Worm (Caenorhabditis elegans): ENCODE results near the gene F17A2.13.
A peak's percentile ranks its signal among the peaks of the same experiment; 100 is the strongest.

The F17A2.13 gene

ce11 chrX:12356581-12356980 lies 35.1 kb downstream of the F17A2.13 start, which contains the start of gene nspc-12:
nspc-12 (minus strand) TSS chrX:12356681.
- no peak for TF ChIP-seq sea-1 (GFP tag; conservative IDR thresholded peaks at IDR 0.05)

- TF ChIP-seq flt-1 (GFP tag; IDR thresholded peaks at IDR 0.05) = no peak
- no peak for TF ChIP-seq pes-1 (GFP tag; IDR thresholded peaks at IDR 0.05)
- no peak for TF ChIP-seq tbx-11 (GFP tag; IDR thresholded peaks at IDR 0.05)
- no peak for TF ChIP-seq tra-4 (tag; optimal IDR thresholded peaks at IDR 0.05)
- TF ChIP-seq tbx-37 (GFP tag; conservative IDR thresholded peaks at IDR 0.05) = no peak
- TF ChIP-seq hmbx-1 (tag; optimal IDR thresholded peaks at IDR 0.05) = no peak
- TF ChIP-seq F13C5.2 (tag; optimal IDR thresholded peaks at IDR 0.05) = no peak
- no peak for TF ChIP-seq ets-7 (tag; optimal IDR thresholded peaks at IDR 0.05)
- TF ChIP-seq hnd-1 (tag; optimal IDR thresholded peaks at IDR 0.05) = no peak
- no peak for TF ChIP-seq sea-1 (GFP tag; conservative IDR thresholded peaks at IDR 0.05)
- no peak for TF ChIP-seq scrt-1 (GFP tag; IDR thresholded peaks at IDR 0.05)
- TF ChIP-seq aly-1 (tag; optimal IDR thresholded peaks at IDR 0.05) = no peak
- no peak for TF ChIP-seq B0310.2 (tag; optimal IDR thresholded peaks at IDR 0.05)
- no peak for TF ChIP-seq ama-1 (optimal IDR thresholded peaks at IDR 0.05)
- TF ChIP-seq ceh-36 (tag; optimal IDR thresholded peaks at IDR 0.05) = no peak
- no peak for TF ChIP-seq ceh-13 (GFP tag; optimal IDR thresholded peaks at IDR 0.05)
- TF ChIP-seq hmg-4 (GFP tag; optimal IDR thresholded peaks at IDR 0.05) = no peak
These were observed 35.7 kb downstream of the F17A2.13 start, which contains the start of gene nspc-13 for ce11 chrX:12357127-12357526. nspc-13 (plus strand) TSS chrX:12357427.

DNA sequence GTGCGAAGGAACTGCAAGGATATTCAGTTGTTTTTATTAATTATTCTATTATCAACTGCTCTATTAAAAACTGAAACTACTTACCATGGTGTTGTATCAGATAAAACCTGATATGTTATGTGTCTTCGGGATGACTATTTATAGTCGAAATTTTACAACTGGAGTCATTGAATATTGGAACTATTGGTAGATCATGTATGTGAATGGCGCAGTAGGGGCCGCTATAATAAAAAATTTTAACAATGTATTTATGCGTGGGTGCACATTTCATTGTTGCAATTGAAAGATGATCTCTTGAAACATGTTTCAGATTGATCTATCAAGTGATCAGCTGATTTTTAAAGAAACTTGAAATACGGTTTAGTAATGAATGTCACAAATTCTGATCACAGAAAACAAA lies 37.5 kb downstream of the F17A2.13 start, which contains the start of gene nspc-14:
Gene nspc-14, minus strand, starts transcription at position 101 of the 400 bp plus-strand sequence.
- TF ChIP-seq ceh-13 (GFP tag; optimal IDR thresholded peaks at IDR 0.05) (no peak), aly-1 (tag; optimal IDR thresholded peaks at IDR 0.05) (no peak), tbx-11 (GFP tag; IDR thresholded peaks at IDR 0.05) (no peak), hmbx-1 (tag; optimal IDR thresholded peaks at IDR 0.05) (no peak), sea-1 (GFP tag; conservative IDR thresholded peaks at IDR 0.05) (no peak), pes-1 (GFP tag; IDR thresholded peaks at IDR 0.05) (no peak), ceh-36 (tag; optimal IDR thresholded peaks at IDR 0.05) (no peak), tra-4 (tag; optimal IDR thresholded peaks at IDR 0.05) (no peak), F13C5.2 (tag; optimal IDR thresholded peaks at IDR 0.05) (no peak), ets-7 (tag; optimal IDR thresholded peaks at IDR 0.05) (no peak), hmg-4 (GFP tag; optimal IDR thresholded peaks at IDR 0.05) (no peak), flt-1 (GFP tag; IDR thresholded peaks at IDR 0.05) (no peak), hnd-1 (tag; optimal IDR thresholded peaks at IDR 0.05) (no peak), B0310.2 (tag; optimal IDR thresholded peaks at IDR 0.05) (no peak), tbx-37 (GFP tag; conservative IDR thresholded peaks at IDR 0.05) (no peak), ama-1 (optimal IDR thresholded peaks at IDR 0.05) (no peak), scrt-1 (GFP tag; IDR thresholded peaks at IDR 0.05) (no peak)

ce11 chrX:12360444-12360843 lies 39.0 kb downstream of the F17A2.13 start, which contains the start of the genes nspc-15 and F19H6.6:
nspc-15 (plus strand) TSS chrX:12360744.
F19H6.6 (plus strand) TSS chrX:12360827.
- TF ChIP-seq scrt-1 (GFP tag; IDR thresholded peaks at IDR 0.05) = no peak
- TF ChIP-seq ama-1 (optimal IDR thresholded peaks at IDR 0.05) = no peak
- TF ChIP-seq ets-7 (tag; optimal IDR thresholded peaks at IDR 0.05) = no peak
- no peak for TF ChIP-seq tbx-11 (GFP tag; IDR thresholded peaks at IDR 0.05)
- no peak for TF ChIP-seq tra-4 (tag; optimal IDR thresholded peaks at IDR 0.05)
- no peak for TF ChIP-seq aly-1 (tag; optimal IDR thresholded peaks at IDR 0.05)
- no peak for TF ChIP-seq F13C5.2 (tag; optimal IDR thresholded peaks at IDR 0.05)
- no peak for TF ChIP-seq flt-1 (GFP tag; IDR thresholded peaks at IDR 0.05)
- no peak for TF ChIP-seq tbx-37 (GFP tag; conservative IDR thresholded peaks at IDR 0.05)
- no peak for TF ChIP-seq ceh-13 (GFP tag; optimal IDR thresholded peaks at IDR 0.05)
- TF ChIP-seq hmg-4 (GFP tag; optimal IDR thresholded peaks at IDR 0.05) = no peak
- TF ChIP-seq hnd-1 (tag; optimal IDR thresholded peaks at IDR 0.05) = no peak
- TF ChIP-seq ceh-36 (tag; optimal IDR thresholded peaks at IDR 0.05) = no peak
- TF ChIP-seq pes-1 (GFP tag; IDR thresholded peaks at IDR 0.05) = no peak
- TF ChIP-seq sea-1 (GFP tag; conservative IDR thresholded peaks at IDR 0.05) = no peak

DNA sequence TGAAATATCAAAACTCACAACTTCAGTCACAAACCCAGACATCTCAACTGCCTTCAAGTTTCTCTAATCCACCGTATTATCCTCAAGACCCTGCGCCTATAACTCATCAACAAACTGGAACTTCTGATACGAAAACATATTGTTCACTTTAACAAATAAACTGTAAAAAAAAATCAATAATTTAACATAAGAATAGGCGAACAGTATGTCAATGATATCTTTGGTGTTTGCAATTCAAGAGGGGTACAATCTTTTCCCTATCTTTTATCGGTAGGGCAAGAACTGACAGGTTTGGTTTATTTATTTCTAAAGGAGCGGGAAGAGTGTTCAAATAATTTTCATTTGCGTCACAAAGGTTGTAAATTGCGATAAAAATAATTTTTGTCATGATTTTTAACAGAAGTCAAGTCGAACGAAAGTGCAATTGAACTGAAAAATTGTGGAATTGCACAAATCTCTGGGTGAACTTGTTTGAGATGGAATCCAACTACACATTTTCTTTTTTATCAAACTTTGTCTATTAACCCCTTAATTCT lies 41.6 kb downstream of the F17A2.13 start:
- TF ChIP-seq F13C5.2 (tag; optimal IDR thresholded peaks at IDR 0.05) = peak; percentile 49
- no peak for TF ChIP-seq hmg-4 (GFP tag; optimal IDR thresholded peaks at IDR 0.05)

DNA sequence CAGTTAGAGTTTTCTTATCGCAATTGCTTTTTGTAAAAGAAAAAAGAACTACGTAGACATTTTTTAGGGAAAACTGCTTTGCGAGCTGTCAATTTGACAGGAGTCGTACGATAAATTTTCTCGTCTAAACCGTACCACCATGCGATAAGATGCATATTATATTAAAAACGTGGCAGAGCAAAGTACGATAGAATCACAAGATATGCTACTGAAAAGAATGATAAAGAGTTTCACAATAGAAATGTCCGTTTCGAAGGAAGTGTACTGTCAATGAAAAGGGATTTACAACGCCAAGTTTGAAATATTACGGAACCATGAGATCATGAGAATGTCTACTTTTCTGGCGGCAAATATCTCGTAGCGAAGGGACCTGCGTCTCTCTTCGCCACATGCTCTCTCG lies 43.3 kb downstream of the F17A2.13 start, which contains the start of gene F19H6.5:
Gene F19H6.5, minus strand, starts transcription at position 101 of the 400 bp plus-strand sequence.
- TF ChIP-seq flt-1 (GFP tag; IDR thresholded peaks at IDR 0.05) (no peak), hnd-1 (tag; optimal IDR thresholded peaks at IDR 0.05) (no peak), ama-1 (optimal IDR thresholded peaks at IDR 0.05) (no peak), ceh-36 (tag; optimal IDR thresholded peaks at IDR 0.05) (no peak), pes-1 (GFP tag; IDR thresholded peaks at IDR 0.05) (no peak), hmbx-1 (tag; optimal IDR thresholded peaks at IDR 0.05) (no peak), scrt-1 (GFP tag; IDR thresholded peaks at IDR 0.05) (no peak), ceh-13 (GFP tag; optimal IDR thresholded peaks at IDR 0.05) (no peak), tbx-37 (GFP tag; conservative IDR thresholded peaks at IDR 0.05) (no peak), ets-7 (tag; optimal IDR thresholded peaks at IDR 0.05) (no peak), hmg-4 (GFP tag; optimal IDR thresholded peaks at IDR 0.05) (no peak)

DNA sequence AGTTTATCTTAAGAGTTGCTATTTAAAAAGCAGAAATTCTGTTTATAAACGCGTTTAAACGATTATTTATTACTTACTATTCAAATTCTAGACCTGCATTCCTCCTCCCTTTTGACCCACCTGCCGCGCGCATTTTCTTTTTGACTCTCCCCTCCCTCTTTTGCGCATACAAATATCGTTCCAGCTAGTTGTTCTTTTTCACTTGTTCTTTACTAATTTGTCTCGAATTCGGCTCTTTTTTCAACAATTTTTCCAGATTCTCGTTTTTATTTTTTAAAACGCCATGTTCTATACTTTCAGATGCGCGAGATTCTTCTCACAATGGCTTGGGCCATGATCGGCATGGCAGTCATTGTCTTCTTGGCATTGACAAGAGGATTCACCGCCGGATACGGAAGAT lies 43.9 kb downstream of the F17A2.13 start, which contains the start of gene F19H6.4:
Gene F19H6.4, plus strand, starts transcription at position 301 of the 400 bp plus-strand sequence.
- no peak for TF ChIP-seq F13C5.2 (tag; optimal IDR thresholded peaks at IDR 0.05)
- TF ChIP-seq ceh-36 (tag; optimal IDR thresholded peaks at IDR 0.05) = no peak
- TF ChIP-seq hnd-1 (tag; optimal IDR thresholded peaks at IDR 0.05) = no peak

DNA sequence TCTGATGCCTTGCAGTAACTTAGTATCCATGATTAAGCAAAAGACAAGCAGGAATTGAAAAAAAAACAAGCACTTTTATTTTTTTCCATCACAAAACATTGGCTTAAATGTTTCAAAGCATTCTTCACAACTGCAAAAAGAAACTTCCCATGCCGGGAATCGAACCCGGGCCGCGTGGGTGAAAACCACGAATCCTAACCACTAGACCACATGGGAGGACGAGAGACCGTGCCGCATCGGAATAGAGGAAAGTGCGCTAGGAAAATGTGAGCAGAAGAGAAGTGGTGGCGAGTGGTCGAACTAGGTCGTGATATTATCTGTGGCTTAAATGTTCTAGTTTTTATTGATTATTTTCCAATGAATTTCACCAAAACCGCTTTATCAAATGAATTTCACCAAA lies 46.0 kb downstream of the F17A2.13 start:
- peak; percentile 60; the same call in 1 of the 2 replicates for TF ChIP-seq tbx-37 (GFP tag; conservative IDR thresholded peaks at IDR 0.05)
- TF ChIP-seq sea-1 (GFP tag; conservative IDR thresholded peaks at IDR 0.05) = peak; percentile 71; the same call in 1 of the 2 replicates
- peak; percentile 82 for TF ChIP-seq tbx-11 (GFP tag; IDR thresholded peaks at IDR 0.05)
- no peak; the same call in none of the 2 replicates for TF ChIP-seq pes-1 (GFP tag; IDR thresholded peaks at IDR 0.05)
- peak; percentile 55 for TF ChIP-seq ceh-13 (GFP tag; optimal IDR thresholded peaks at IDR 0.05)
- TF ChIP-seq flt-1 (GFP tag; IDR thresholded peaks at IDR 0.05) = peak; percentile 84
- TF ChIP-seq ets-7 (tag; optimal IDR thresholded peaks at IDR 0.05) = peak; percentile 26
- no peak for TF ChIP-seq tra-4 (tag; optimal IDR thresholded peaks at IDR 0.05)
- TF ChIP-seq scrt-1 (GFP tag; IDR thresholded peaks at IDR 0.05) = peak; percentile 80
- peak; percentile 84 for TF ChIP-seq F13C5.2 (tag; optimal IDR thresholded peaks at IDR 0.05)
- peak; percentile 66 for TF ChIP-seq hmg-4 (GFP tag; optimal IDR thresholded peaks at IDR 0.05)
- TF ChIP-seq hnd-1 (tag; optimal IDR thresholded peaks at IDR 0.05) = peak; percentile 47
- peak; percentile 39 for TF ChIP-seq B0310.2 (tag; optimal IDR thresholded peaks at IDR 0.05)
- TF ChIP-seq hmbx-1 (tag; optimal IDR thresholded peaks at IDR 0.05) = peak; percentile 39
- no peak for TF ChIP-seq ama-1 (optimal IDR thresholded peaks at IDR 0.05)
- TF ChIP-seq ceh-36 (tag; optimal IDR thresholded peaks at IDR 0.05) = peak; percentile 60
- peak; percentile 59 for TF ChIP-seq aly-1 (tag; optimal IDR thresholded peaks at IDR 0.05)
